Worm (Caenorhabditis elegans): Measurements from ENCODE around the gene T02G5.14.

T02G5.14 gene

ce11 chrII:7102288-7102687 is 18.2 kb downstream of the T02G5.14 start:
- TF ChIP-seq madf-6 (GFP tag; IDR thresholded peaks at IDR 0.05) (no peak), nhr-80 (tag; optimal IDR thresholded peaks at IDR 0.05) (peak; percentile 30)

ce11 chrII:7103111-7103510 is 19.0 kb downstream of the T02G5.14 start:
- TF ChIP-seq F37B4.10 (GFP tag; IDR thresholded peaks at IDR 0.05): no peak
- TF ChIP-seq efl-1 (GFP tag; optimal IDR thresholded peaks at IDR 0.05): no peak

- TF ChIP-seq ccch-3 (GFP tag; optimal IDR thresholded peaks at IDR 0.05): no peak
- TF ChIP-seq madf-6 (GFP tag; IDR thresholded peaks at IDR 0.05): 0 out of 2 replicates have a peak, but pooled peaks have one; percentile 12
- no peak for TF ChIP-seq mxl-1 (tag; optimal IDR thresholded peaks at IDR 0.05)
- peak; percentile 56 for TF ChIP-seq K12H6.12 (tag; optimal IDR thresholded peaks at IDR 0.05)
- no peak for TF ChIP-seq bed-1 (GFP tag; IDR thresholded peaks at IDR 0.05)
- TF ChIP-seq chd-7 (tag; optimal IDR thresholded peaks at IDR 0.05): no peak
- no peak for TF ChIP-seq K11D2.4 (GFP tag; IDR thresholded peaks at IDR 0.05)
- no peak for TF ChIP-seq nhr-27 (tag; optimal IDR thresholded peaks at IDR 0.05)
- TF ChIP-seq T26A5.8 (tag; optimal IDR thresholded peaks at IDR 0.05): no peak
- TF ChIP-seq B0261.1 (tag; optimal IDR thresholded peaks at IDR 0.05): no peak
- no peak for TF ChIP-seq gei-17 (GFP tag; optimal IDR thresholded peaks at IDR 0.05)
- peak; percentile 89 for TF ChIP-seq F23B12.7 (tag; optimal IDR thresholded peaks at IDR 0.05; ENCODE audit: insufficient read depth)
- TF ChIP-seq dpl-1 (GFP tag; optimal IDR thresholded peaks at IDR 0.05): no peak
- TF ChIP-seq Y79H2A.3 (GFP tag; conservative IDR thresholded peaks at IDR 0.05): no peak
- TF ChIP-seq B0019.2 (GFP tag; conservative IDR thresholded peaks at IDR 0.05): no peak
- peak; percentile 59 for TF ChIP-seq snpc-1.3 (tag; optimal IDR thresholded peaks at IDR 0.05; ENCODE audit: insufficient read depth)
- TF ChIP-seq mes-4 (tag; optimal IDR thresholded peaks at IDR 0.05): no peak
- TF ChIP-seq tlf-1 (GFP tag; optimal IDR thresholded peaks at IDR 0.05): no peak
- no peak for TF ChIP-seq repo-1 (tag; optimal IDR thresholded peaks at IDR 0.05)
- TF ChIP-seq ztf-18 (tag; optimal IDR thresholded peaks at IDR 0.05): peak; percentile 43
- no peak for TF ChIP-seq madf-10 (tag; optimal IDR thresholded peaks at IDR 0.05)
- no peak for TF ChIP-seq ceh-91 (GFP tag; IDR thresholded peaks at IDR 0.05)
- TF ChIP-seq attf-5 (GFP tag; optimal IDR thresholded peaks at IDR 0.05): peak; percentile 72
- no peak for TF ChIP-seq Y67H2A.10 (GFP tag; conservative IDR thresholded peaks at IDR 0.05)
- no peak for TF ChIP-seq nhr-179 (tag; optimal IDR thresholded peaks at IDR 0.05)
- no peak for TF ChIP-seq ekl-4 (GFP tag; IDR thresholded peaks at IDR 0.05)
- TF ChIP-seq F55B11.4 (tag; optimal IDR thresholded peaks at IDR 0.05; ENCODE audit: borderline replicate concordance, insufficient read depth): no peak
- no peak for TF ChIP-seq hsf-1 (GFP tag; IDR thresholded peaks at IDR 0.05)
- TF ChIP-seq lag-1 (GFP tag; IDR thresholded peaks at IDR 0.05): no peak
- no peak for TF ChIP-seq atf-7 (tag; optimal IDR thresholded peaks at IDR 0.05)
- no peak for TF ChIP-seq F39B2.1 (GFP tag; IDR thresholded peaks at IDR 0.05)
- no peak for TF ChIP-seq madf-3 (GFP tag; IDR thresholded peaks at IDR 0.05)
- 0 out of 2 replicates have a peak, but pooled peaks have one; percentile 33 for TF ChIP-seq aptf-2 (GFP tag; conservative IDR thresholded peaks at IDR 0.05)
- TF ChIP-seq pha-4 (tag; optimal IDR thresholded peaks at IDR 0.05): peak; percentile 76
- TF ChIP-seq ceh-27 (GFP tag; optimal IDR thresholded peaks at IDR 0.05): peak; percentile 25
- TF ChIP-seq nhr-80 (tag; optimal IDR thresholded peaks at IDR 0.05): peak; percentile 48
- no peak for TF ChIP-seq akir-1 (GFP tag; optimal IDR thresholded peaks at IDR 0.05)
- TF ChIP-seq let-526 (GFP tag; IDR thresholded peaks at IDR 0.05): no peak
- TF ChIP-seq egl-18 (GFP tag; IDR thresholded peaks at IDR 0.05): no peak
- no peak for TF ChIP-seq egl-44 (GFP tag; IDR thresholded peaks at IDR 0.05)
- peak; percentile 50 for TF ChIP-seq mcd-1 (GFP tag; IDR thresholded peaks at IDR 0.05)
- no peak for TF ChIP-seq let-607 (tag; optimal IDR thresholded peaks at IDR 0.05)
Measured at ce11 chrII:7104794-7105613, 20.9 kb downstream of the T02G5.14 start, which contains the start of the genes farl-11 and rpl-33. Gene farl-11 (minus strand): TSS chrII:7105035. Gene rpl-33 (plus strand): TSS chrII:7105563.
